Fruit fly (Drosophila melanogaster) whole organism, embryonic: ENCODE data around the gene lqfR.

Experiments
- Abd-B ChIP-seq: fragments of 200-800 bp; sonication (Bioruptor generic); optimal IDR thresholded peaks from 2 replicates; lab custom pipeline; 2018; ENCODE audit warnings: missing biosample characterization, mild to moderate bottlenecking, missing genetic modification characterization, moderate library complexity
- Ada2b ChIP-seq: fragments of 200-800 bp; sonication (Bioruptor generic); IDR thresholded peaks from 2 replicates; pipeline ENCODE4 v1.3.6; 2022; ENCODE audit warnings: missing biosample characterization, missing genetic modification characterization
- CG10565 ChIP-seq: fragments of 200-800 bp; sonication (Bioruptor generic); optimal IDR thresholded peaks from 3 replicates; lab custom pipeline; 2016; ENCODE audit warnings: missing biosample characterization, mild to moderate bottlenecking, missing genetic modification characterization
- CG13287 ChIP-seq: fragments of 200-800 bp; sonication (Bioruptor generic); IDR thresholded peaks from 2 replicates; pipeline ENCODE4 v1.3.6; 2022; ENCODE audit warnings: missing biosample characterization, missing genetic modification characterization; ENCODE audit not compliant: partially characterized antibody
- CG13624 ChIP-seq: fragments of 200-800 bp; sonication (Bioruptor generic); optimal IDR thresholded peaks from 2 replicates; lab custom pipeline; 2016; ENCODE audit warnings: missing biosample characterization, missing genetic modification characterization
- CG15514 ChIP-seq: fragments of 200-800 bp; sonication (Bioruptor generic); optimal IDR thresholded peaks from 3 replicates; lab custom pipeline; 2017; ENCODE audit warnings: missing biosample characterization, missing genetic modification characterization, mild to moderate bottlenecking, moderate library complexity, missing genetic modification reagents
- CG16779 ChIP-seq: fragments of 200-800 bp; sonication (Bioruptor generic); IDR thresholded peaks from 2 replicates; pipeline ENCODE4 v1.3.6; 2022; ENCODE audit warnings: missing biosample characterization, missing genetic modification characterization
- CG17186 ChIP-seq: fragments of 200-800 bp; sonication (Bioruptor generic); optimal IDR thresholded peaks from 3 replicates; lab custom pipeline; 2017; ENCODE audit warnings: missing biosample characterization, missing genetic modification reagents, missing genetic modification characterization
- CG17385 ChIP-seq: fragments of 200-800 bp; sonication (Bioruptor generic); optimal IDR thresholded peaks from 3 replicates; lab custom pipeline; 2018; ENCODE audit warnings: missing biosample characterization, mild to moderate bottlenecking, missing genetic modification characterization
- CG17612 ChIP-seq: fragments of 200-800 bp; sonication (Bioruptor generic); IDR thresholded peaks from 2 replicates; pipeline ENCODE4 v1.3.6; 2022; ENCODE audit warnings: missing biosample characterization, missing genetic modification characterization
- CG2678 ChIP-seq: fragments of 200-800 bp; sonication (Bioruptor generic); optimal IDR thresholded peaks from 3 replicates; lab custom pipeline; 2019; ENCODE audit warnings: missing biosample characterization, mild to moderate bottlenecking, missing genetic modification characterization, moderate library complexity
- CG31441 ChIP-seq: fragments of 200-800 bp; sonication (Bioruptor generic); IDR thresholded peaks from 2 replicates; pipeline ENCODE4 v1.3.6; 2022; ENCODE audit warnings: missing biosample characterization, missing genetic modification characterization
- CG32772 ChIP-seq: fragments of 200-800 bp; sonication (Bioruptor generic); IDR thresholded peaks from 2 replicates; pipeline ENCODE4 v1.3.6; 2022; ENCODE audit warnings: missing biosample characterization, missing genetic modification characterization
- CG3407 ChIP-seq: fragments of 200-800 bp; sonication (Bioruptor generic); optimal IDR thresholded peaks from 2 replicates; lab custom pipeline; 2018; ENCODE audit warnings: missing biosample characterization, mild to moderate bottlenecking, missing genetic modification characterization
- CG6254 ChIP-seq: fragments of 200-800 bp; sonication (Bioruptor generic); optimal IDR thresholded peaks from 3 replicates; lab custom pipeline; 2017; ENCODE audit warnings: mild to moderate bottlenecking, missing biosample characterization, missing genetic modification reagents, missing genetic modification characterization
- CrebB ChIP-seq: fragments of 200-800 bp; sonication (Bioruptor generic); optimal IDR thresholded peaks from 3 replicates; lab custom pipeline; 2018; ENCODE audit warnings: missing biosample characterization, mild to moderate bottlenecking, missing genetic modification characterization
- Dek ChIP-seq: fragments of 200-800 bp; sonication (Bioruptor generic); optimal IDR thresholded peaks from 3 replicates; lab custom pipeline; 2019; ENCODE audit warnings: missing biosample characterization, mild to moderate bottlenecking, missing genetic modification characterization, moderate library complexity
- Dip2 ChIP-seq: fragments of 200-800 bp; sonication (Bioruptor generic); IDR thresholded peaks from 2 replicates; pipeline ENCODE4 v1.3.6; 2022; ENCODE audit warnings: missing biosample characterization, missing genetic modification characterization
- Drgx ChIP-seq: fragments of 200-800 bp; sonication (Bioruptor generic); IDR thresholded peaks from 2 replicates; pipeline ENCODE4 v1.3.6; 2022; ENCODE audit warnings: missing biosample characterization, missing genetic modification characterization
- E2f1 ChIP-seq: fragments of 200-800 bp; sonication (Bioruptor generic); IDR thresholded peaks from 2 replicates; pipeline ENCODE4 v1.3.6; 2022; ENCODE audit warnings: missing biosample characterization, missing genetic modification characterization
- HLH54F ChIP-seq: fragments of 200-800 bp; sonication (Bioruptor generic); optimal IDR thresholded peaks from 3 replicates; lab custom pipeline; 2016; ENCODE audit warnings: missing biosample characterization, missing genetic modification characterization
- Lhr ChIP-seq: fragments of 200-800 bp; sonication (Bioruptor generic); optimal IDR thresholded peaks from 3 replicates; lab custom pipeline; 2017; ENCODE audit warnings: mild to moderate bottlenecking, missing biosample characterization, missing genetic modification reagents, missing genetic modification characterization
- MTF-1 ChIP-seq: fragments of 200-800 bp; sonication (Bioruptor generic); optimal IDR thresholded peaks from 2 replicates; lab custom pipeline; 2018; ENCODE audit warnings: missing biosample characterization, mild to moderate bottlenecking, missing genetic modification characterization, borderline replicate concordance
- Mad ChIP-seq: fragments of 200-800 bp; sonication (Bioruptor generic); optimal IDR thresholded peaks from 2 replicates; lab custom pipeline; 2016; ENCODE audit warnings: missing biosample characterization, missing genetic modification characterization
- Mrtf ChIP-seq: fragments of 200-800 bp; sonication (Bioruptor generic); IDR thresholded peaks from 3 replicates; pipeline ENCODE4 v1.3.6; 2022; ENCODE audit warnings: missing biosample characterization, missing genetic modification characterization
- NC2β ChIP-seq: fragments of 200-800 bp; sonication (Bioruptor generic); optimal IDR thresholded peaks from 2 replicates; lab custom pipeline; 2016; ENCODE audit warnings: missing biosample characterization, missing genetic modification characterization
- Pdp1 ChIP-seq, 2 experiments: fragments of 200-800 bp; sonication (Bioruptor generic); optimal IDR thresholded peaks; 3 replicates each; lab custom pipeline; 2016; ENCODE audit warnings: missing biosample characterization in 2 of 2, missing genetic modification characterization in 2 of 2, mild to moderate bottlenecking in 1 of 2, moderate library complexity in 1 of 2
- Sox100B ChIP-seq: fragments of 200-800 bp; sonication (Bioruptor generic); optimal IDR thresholded peaks from 3 replicates; lab custom pipeline; 2018; ENCODE audit warnings: missing biosample characterization, mild to moderate bottlenecking, missing genetic modification characterization
- Sox102F ChIP-seq: fragments of 200-800 bp; sonication (Bioruptor generic); optimal IDR thresholded peaks from 2 replicates; lab custom pipeline; 2018; ENCODE audit warnings: missing biosample characterization, mild to moderate bottlenecking, missing genetic modification characterization, moderate library complexity
- bbx ChIP-seq: fragments of 200-800 bp; sonication (Bioruptor generic); IDR thresholded peaks from 2 replicates; pipeline ENCODE4 v1.3.6; 2022; ENCODE audit warnings: missing biosample characterization, missing genetic modification characterization; ENCODE audit not compliant: partially characterized antibody
- br ChIP-seq: fragments of >200 bp; optimal IDR thresholded peaks from 2 replicates; lab custom pipeline; 2017
- btn ChIP-seq: fragments of 200-800 bp; sonication (Bioruptor generic); optimal IDR thresholded peaks from 2 replicates; lab custom pipeline; 2016; ENCODE audit warnings: missing biosample characterization, missing genetic modification characterization
- corto ChIP-seq: fragments of 200-800 bp; sonication (Bioruptor generic); optimal IDR thresholded peaks from 2 replicates; lab custom pipeline; 2016; ENCODE audit warnings: missing biosample characterization, mild to moderate bottlenecking, missing genetic modification characterization, moderate library complexity
- dati ChIP-seq: fragments of 200-800 bp; sonication (Bioruptor generic); IDR thresholded peaks from 2 replicates; pipeline ENCODE4 v1.3.6; 2022; ENCODE audit warnings: missing biosample characterization, missing genetic modification characterization
- dm ChIP-seq: fragments of 200-800 bp; sonication (Bioruptor generic); optimal IDR thresholded peaks from 3 replicates; lab custom pipeline; 2016; ENCODE audit warnings: missing biosample characterization, missing genetic modification characterization
- dysf ChIP-seq: fragments of 200-800 bp; sonication (Bioruptor generic); IDR thresholded peaks from 3 replicates; pipeline ENCODE4 v1.3.6; 2022; ENCODE audit warnings: missing biosample characterization, missing genetic modification characterization
- fd96Cb ChIP-seq: fragments of 200-800 bp; sonication (Bioruptor generic); optimal IDR thresholded peaks from 2 replicates; lab custom pipeline; 2018; ENCODE audit warnings: missing biosample characterization, mild to moderate bottlenecking, missing genetic modification characterization, moderate library complexity
- gem ChIP-seq: fragments of 200-800 bp; sonication (Bioruptor generic); optimal IDR thresholded peaks from 2 replicates; lab custom pipeline; 2019; ENCODE audit warnings: missing biosample characterization, mild to moderate bottlenecking, missing genetic modification characterization, moderate library complexity
- hbn ChIP-seq: fragments of 200-800 bp; sonication (Bioruptor generic); IDR thresholded peaks from 2 replicates; pipeline ENCODE4 v1.3.6; 2022; ENCODE audit warnings: missing biosample characterization, missing genetic modification characterization; ENCODE audit not compliant: partially characterized antibody
- her ChIP-seq: fragments of 200-800 bp; sonication (Bioruptor generic); optimal IDR thresholded peaks from 2 replicates; lab custom pipeline; 2016; ENCODE audit warnings: missing biosample characterization, missing genetic modification characterization
- hth ChIP-seq: fragments of >200 bp; optimal IDR thresholded peaks from 2 replicates; lab custom pipeline; 2017; ENCODE audit warnings: inconsistent platforms
- jing ChIP-seq: fragments of 200-800 bp; sonication (Bioruptor generic); optimal IDR thresholded peaks from 2 replicates; lab custom pipeline; 2018; ENCODE audit warnings: missing biosample characterization, mild to moderate bottlenecking, missing genetic modification characterization
- onecut ChIP-seq: fragments of 200-800 bp; sonication (Bioruptor generic); IDR thresholded peaks from 2 replicates; pipeline ENCODE4 v1.3.6; 2022; ENCODE audit warnings: missing biosample characterization, missing genetic modification characterization
- pfk ChIP-seq: fragments of 200-800 bp; sonication (Bioruptor generic); optimal IDR thresholded peaks from 2 replicates; lab custom pipeline; 2018; ENCODE audit warnings: missing biosample characterization, mild to moderate bottlenecking, missing genetic modification characterization, moderate library complexity
- pho ChIP-seq: fragments of 200-800 bp; sonication (Bioruptor generic); optimal IDR thresholded peaks from 2 replicates; lab custom pipeline; 2016; ENCODE audit warnings: missing biosample characterization, missing genetic modification characterization
- pnt ChIP-seq: fragments of 200-800 bp; sonication (Bioruptor generic); optimal IDR thresholded peaks from 3 replicates; lab custom pipeline; 2016; ENCODE audit warnings: missing biosample characterization, missing genetic modification characterization
- row ChIP-seq: fragments of 200-800 bp; sonication (Bioruptor generic); IDR thresholded peaks from 3 replicates; pipeline ENCODE4 v1.3.6; 2022; ENCODE audit warnings: missing biosample characterization, missing genetic modification characterization
- sens ChIP-seq: fragments of 200-800 bp; sonication (Bioruptor generic); peaks from one replicate; lab custom pipeline; 2016; ENCODE audit warnings: missing biosample characterization, missing genetic modification characterization
- tup ChIP-seq: fragments of 200-800 bp; sonication (Bioruptor generic); optimal IDR thresholded peaks from 2 replicates; lab custom pipeline; 2016; ENCODE audit warnings: missing biosample characterization, mild to moderate bottlenecking, missing genetic modification characterization, moderate library complexity

Gene lqfR

dm6 chr3R:22367126-22368076 is 43.7 kb upstream of the lqfR start, which contains the start of the genes Polr3F and PyK (continued):
- TF ChIP-seq Drgx (GFP tag; lab: Robert Waterston, UW): peak; percentile 14; the same call in 1 of the 2 replicates
- TF ChIP-seq pnt (GFP tag; lab: Kevin White, UChicago): no peak
- no peak for TF ChIP-seq MTF-1 (GFP tag; lab: Kevin White, UChicago)
- no peak for TF ChIP-seq CG3407 (GFP tag; lab: Kevin White, UChicago)
- peak; percentile 46 for TF ChIP-seq CG2678 (tag; lab: Kevin White, UChicago)
- no peak for TF ChIP-seq jing (GFP tag; lab: Kevin White, UChicago)
- peak; percentile 50; the same call in 1 of the 2 replicates for TF ChIP-seq CG31441
- no peak for TF ChIP-seq CG17612 (GFP tag; lab: Robert Waterston, UW)
- TF ChIP-seq E2f1 (GFP tag; lab: Robert Waterston, UW): no peak
- no peak for TF ChIP-seq tup (GFP tag; lab: Kevin White, UChicago)
- TF ChIP-seq CG32772 (GFP tag; lab: Robert Waterston, UW): no peak
- peak in 1 of 2 experiments; percentile 79 for TF ChIP-seq Pdp1 (GFP tag; optimal IDR thresholded peaks at IDR 0.05; lab: Kevin White, UChicago)
- TF ChIP-seq hth (lab: Kevin White, UChicago): no peak
- TF ChIP-seq Ada2b (GFP tag; lab: Robert Waterston, UW): no peak; the same call in 1 of the 2 replicates
- no peak for TF ChIP-seq dati (GFP tag; lab: Robert Waterston, UW)
- no peak for TF ChIP-seq CG17186 (GFP tag; lab: Kevin White, UChicago)
- no peak for TF ChIP-seq dysf (GFP tag; lab: Robert Waterston, UW)
- no peak for TF ChIP-seq HLH54F (GFP tag; lab: Kevin White, UChicago)
- TF ChIP-seq NC2β (GFP tag; lab: Kevin White, UChicago): no peak
- no peak for TF ChIP-seq onecut (GFP tag; lab: Robert Waterston, UW)
- no peak for TF ChIP-seq CG6254 (GFP tag; lab: Kevin White, UChicago)
- TF ChIP-seq Sox100B (GFP tag; lab: Kevin White, UChicago): peak; percentile 11
- TF ChIP-seq row (GFP tag; lab: Robert Waterston, UW): peak; percentile 74
- TF ChIP-seq CG13624 (GFP tag; lab: Kevin White, UChicago): no peak
- TF ChIP-seq CrebB (tag; lab: Kevin White, UChicago): no peak
- peak; percentile 25 for TF ChIP-seq pho (GFP tag; lab: Kevin White, UChicago)
- TF ChIP-seq CG13287 (GFP tag; lab: Robert Waterston, UW): peak; percentile 50
- peak; percentile 34 for TF ChIP-seq Lhr
- TF ChIP-seq br (lab: Kevin White, UChicago): no peak
- peak; percentile 66 for TF ChIP-seq CG15514 (GFP tag; lab: Kevin White, UChicago)
- no peak for TF ChIP-seq btn (GFP tag; lab: Kevin White, UChicago)
- TF ChIP-seq CG10565 (GFP tag; lab: Kevin White, UChicago): no peak
- TF ChIP-seq Mad (GFP tag; lab: Kevin White, UChicago): no peak
- peak; percentile 98 for TF ChIP-seq CG17385 (GFP tag; lab: Kevin White, UChicago)
- TF ChIP-seq fd96Cb (tag; lab: Kevin White, UChicago): no peak
- TF ChIP-seq Sox102F: peak; percentile 30
- no peak for TF ChIP-seq her (GFP tag; lab: Kevin White, UChicago)
- peak; percentile 25 for TF ChIP-seq dm
- 0 out of 2 replicates have a peak, but pooled peaks have one; percentile 36 for TF ChIP-seq hbn
- peak; percentile 59 for TF ChIP-seq gem (tag; lab: Kevin White, UChicago)
- no peak for TF ChIP-seq Mrtf (GFP tag; lab: Robert Waterston, UW)
- peak; percentile 3 for TF ChIP-seq Dek
- TF ChIP-seq sens (GFP tag; lab: Kevin White, UChicago): peak; percentile 80
- no peak for TF ChIP-seq pfk (GFP tag; lab: Kevin White, UChicago)
- TF ChIP-seq CG16779: no peak
- TF ChIP-seq Dip2 (GFP tag; lab: Robert Waterston, UW): no peak
- TF ChIP-seq corto (GFP tag; lab: Kevin White, UChicago): no peak
- TF ChIP-seq bbx (GFP tag; lab: Robert Waterston, UW): no peak
- TF ChIP-seq Abd-B (GFP tag; lab: Kevin White, UChicago): no peak
